Fruit fly (Drosophila melanogaster) whole organism, embryonic: ENCODE data around the gene CG11912.

Experiments
- Atf-2 ChIP-seq: fragments of 200-800 bp; sonication (Bioruptor generic); optimal IDR thresholded peaks from 2 replicates; lab custom pipeline; 2016; ENCODE audit warnings: missing biosample characterization, missing genetic modification characterization
- BEAF-32 ChIP-seq: fragments of 200-800 bp; sonication (Bioruptor generic); optimal IDR thresholded peaks from 3 replicates; lab custom pipeline; 2017; ENCODE audit warnings: missing biosample characterization, missing genetic modification characterization, mild to moderate bottlenecking, moderate library complexity, missing genetic modification reagents
- CG11504 ChIP-seq: fragments of 200-800 bp; sonication (Bioruptor generic); optimal IDR thresholded peaks from 3 replicates; lab custom pipeline; 2019; ENCODE audit warnings: missing biosample characterization, mild to moderate bottlenecking, missing genetic modification characterization, moderate library complexity
- CG12155 ChIP-seq: fragments of 200-800 bp; sonication (Bioruptor generic); optimal IDR thresholded peaks from 3 replicates; lab custom pipeline; 2016; ENCODE audit warnings: missing biosample characterization, missing genetic modification characterization
- CG1233 ChIP-seq: fragments of 200-800 bp; sonication (Bioruptor generic); optimal IDR thresholded peaks from 4 replicates; lab custom pipeline; 2018; ENCODE audit warnings: missing biosample characterization, mild to moderate bottlenecking, missing genetic modification characterization
- CG13424 ChIP-seq: fragments of 200-800 bp; sonication (Bioruptor generic); optimal IDR thresholded peaks from 2 replicates; lab custom pipeline; 2019; ENCODE audit warnings: missing biosample characterization, mild to moderate bottlenecking, missing genetic modification characterization, moderate library complexity
- CG14441 ChIP-seq: fragments of 200-800 bp; sonication (Bioruptor generic); IDR thresholded peaks from 2 replicates; pipeline ENCODE4 v1.3.6; 2022; ENCODE audit warnings: missing biosample characterization, missing genetic modification characterization
- CG15073 ChIP-seq: fragments of 200-800 bp; sonication (Bioruptor generic); optimal IDR thresholded peaks from 2 replicates; lab custom pipeline; 2016; ENCODE audit warnings: missing biosample characterization, missing genetic modification characterization
- CG1602 ChIP-seq: fragments of 200-800 bp; sonication (Bioruptor generic); optimal IDR thresholded peaks from 3 replicates; lab custom pipeline; 2016; ENCODE audit warnings: missing biosample characterization, missing genetic modification characterization
- CG1603 ChIP-seq: fragments of 200-800 bp; sonication (Bioruptor generic); optimal IDR thresholded peaks from 2 replicates; lab custom pipeline; 2019; ENCODE audit warnings: missing biosample characterization, mild to moderate bottlenecking, missing genetic modification characterization, moderate library complexity
- CG16815 ChIP-seq: fragments of 200-800 bp; sonication (Bioruptor generic); optimal IDR thresholded peaks from 3 replicates; lab custom pipeline; 2017; ENCODE audit warnings: missing biosample characterization, mild to moderate bottlenecking, missing genetic modification characterization
- CG17912 ChIP-seq: fragments of 200-800 bp; sonication (Bioruptor generic); optimal IDR thresholded peaks from 2 replicates; lab custom pipeline; 2018; ENCODE audit warnings: missing biosample characterization, mild to moderate bottlenecking, missing genetic modification characterization
- CG18599 ChIP-seq: fragments of 200-800 bp; sonication (Bioruptor generic); optimal IDR thresholded peaks from 3 replicates; lab custom pipeline; 2017; ENCODE audit warnings: missing biosample characterization, missing genetic modification characterization, mild to moderate bottlenecking, moderate library complexity, missing genetic modification reagents
- CG2678 ChIP-seq: fragments of 200-800 bp; sonication (Bioruptor generic); optimal IDR thresholded peaks from 3 replicates; lab custom pipeline; 2019; ENCODE audit warnings: missing biosample characterization, mild to moderate bottlenecking, missing genetic modification characterization, moderate library complexity
- CG2712 ChIP-seq: fragments of 200-800 bp; optimal IDR thresholded peaks from 3 replicates; lab custom pipeline; 2019; ENCODE audit warnings: missing biosample characterization, mild to moderate bottlenecking, missing genetic modification characterization, moderate library complexity
- CG4282 ChIP-seq: fragments of 200-800 bp; sonication (Bioruptor generic); optimal IDR thresholded peaks from 2 replicates; lab custom pipeline; 2016; ENCODE audit warnings: missing biosample characterization, missing genetic modification characterization
- CG7786 ChIP-seq: fragments of 200-800 bp; sonication (Bioruptor generic); optimal IDR thresholded peaks from 2 replicates; lab custom pipeline; 2016; ENCODE audit warnings: missing biosample characterization, missing genetic modification characterization
- CG8089 ChIP-seq: fragments of 200-800 bp; sonication (Bioruptor generic); optimal IDR thresholded peaks from 3 replicates; lab custom pipeline; 2016; ENCODE audit warnings: missing biosample characterization, missing genetic modification characterization
- CG8281 ChIP-seq: fragments of 200-800 bp; sonication (Bioruptor generic); optimal IDR thresholded peaks from 2 replicates; lab custom pipeline; 2018; ENCODE audit warnings: missing biosample characterization, mild to moderate bottlenecking, missing genetic modification characterization, moderate library complexity
- CG8944 ChIP-seq: fragments of 200-800 bp; sonication (Bioruptor generic); optimal IDR thresholded peaks from 3 replicates; lab custom pipeline; 2016; ENCODE audit warnings: missing biosample characterization, missing genetic modification characterization
- Dfd ChIP-seq, 2 experiments: fragments of >200 bp; optimal IDR thresholded peaks; 2 replicates each; lab custom pipeline; 2017; ENCODE audit warnings: missing biosample characterization in 2 of 2, missing genetic modification characterization in 2 of 2
- Fer3 ChIP-seq: fragments of 200-800 bp; sonication (Bioruptor generic); optimal IDR thresholded peaks from 2 replicates; lab custom pipeline; 2018; ENCODE audit warnings: missing biosample characterization, mild to moderate bottlenecking, missing genetic modification characterization, moderate library complexity
- Gsc ChIP-seq: fragments of 200-800 bp; sonication (Bioruptor generic); IDR thresholded peaks from 2 replicates; pipeline ENCODE4 v1.3.6; 2022; ENCODE audit warnings: missing biosample characterization, missing genetic modification characterization
- HLH4C ChIP-seq: fragments of 200-800 bp; sonication (Bioruptor generic); IDR thresholded peaks from 3 replicates; pipeline ENCODE4 v1.3.6; 2022; ENCODE audit warnings: missing biosample characterization, missing genetic modification characterization; ENCODE audit not compliant: partially characterized antibody
- HmgD ChIP-seq: fragments of 200-800 bp; sonication (Bioruptor generic); optimal IDR thresholded peaks from 3 replicates; lab custom pipeline; 2016; ENCODE audit warnings: missing biosample characterization, missing genetic modification characterization
- NC2α ChIP-seq: fragments of 200-800 bp; sonication (Bioruptor generic); optimal IDR thresholded peaks from 2 replicates; lab custom pipeline; 2016; ENCODE audit warnings: missing biosample characterization, missing genetic modification characterization
- Nf-YA ChIP-seq: fragments of 200-800 bp; sonication (Bioruptor generic); IDR thresholded peaks from 2 replicates; pipeline ENCODE4 v1.3.6; 2022; ENCODE audit warnings: missing biosample characterization, missing genetic modification characterization
- Opbp ChIP-seq: fragments of 200-800 bp; sonication (Bioruptor generic); IDR thresholded peaks from 3 replicates; pipeline ENCODE4 v1.3.6; 2022; ENCODE audit warnings: missing biosample characterization, missing genetic modification characterization; ENCODE audit not compliant: partially characterized antibody
- Pdp1 ChIP-seq, 2 experiments: fragments of 200-800 bp; sonication (Bioruptor generic); optimal IDR thresholded peaks; 3 replicates each; lab custom pipeline; 2016; ENCODE audit warnings: missing biosample characterization in 2 of 2, missing genetic modification characterization in 2 of 2, mild to moderate bottlenecking in 1 of 2, moderate library complexity in 1 of 2
- Spps ChIP-seq: fragments of 200-800 bp; sonication (Bioruptor generic); optimal IDR thresholded peaks from 2 replicates; lab custom pipeline; 2018; ENCODE audit warnings: missing biosample characterization, mild to moderate bottlenecking, missing genetic modification characterization
- Ssrp ChIP-seq: fragments of 200-800 bp; sonication (Bioruptor generic); optimal IDR thresholded peaks from 2 replicates; lab custom pipeline; 2018; ENCODE audit warnings: missing biosample characterization, mild to moderate bottlenecking, missing genetic modification characterization, moderate library complexity
- aop ChIP-seq: fragments of 200-800 bp; sonication (Bioruptor generic); IDR thresholded peaks from 2 replicates; pipeline ENCODE4 v1.3.6; 2022; ENCODE audit warnings: missing biosample characterization, missing genetic modification characterization
- ap ChIP-seq: fragments of 200-800 bp; sonication (Bioruptor generic); IDR thresholded peaks from 2 replicates; pipeline ENCODE4 v1.3.6; 2022; ENCODE audit warnings: missing biosample characterization, missing genetic modification characterization
- ato ChIP-seq: fragments of 200-800 bp; sonication (Bioruptor generic); IDR thresholded peaks from 2 replicates; pipeline ENCODE4 v1.3.6; 2022; ENCODE audit warnings: missing biosample characterization, missing genetic modification characterization; ENCODE audit not compliant: partially characterized antibody
- bigmax ChIP-seq: fragments of 200-800 bp; sonication (Bioruptor generic); optimal IDR thresholded peaks from 2 replicates; lab custom pipeline; 2018; ENCODE audit warnings: missing biosample characterization, mild to moderate bottlenecking, missing genetic modification characterization
- cad ChIP-seq: fragments of >200 bp; optimal IDR thresholded peaks from 2 replicates; lab custom pipeline; 2017; ENCODE audit warnings: missing biosample characterization, missing genetic modification characterization
- ci ChIP-seq: fragments of 200-800 bp; sonication (Bioruptor generic); IDR thresholded peaks from 3 replicates; pipeline ENCODE4 v1.3.6; 2022; ENCODE audit warnings: missing biosample characterization, missing genetic modification characterization
- crp ChIP-seq, 2 experiments: fragments of 200-800 bp; sonication (Bioruptor generic); optimal IDR thresholded peaks; 2 replicates in 1 of 2; 3 replicates in 1 of 2; lab custom pipeline; 2017; ENCODE audit warnings: missing biosample characterization in 2 of 2, missing genetic modification characterization in 2 of 2, mild to moderate bottlenecking in 1 of 2, moderate library complexity in 1 of 2
- dmrt11E ChIP-seq: fragments of 200-800 bp; sonication (Bioruptor generic); optimal IDR thresholded peaks from 3 replicates; lab custom pipeline; 2018; ENCODE audit warnings: missing biosample characterization, mild to moderate bottlenecking, missing genetic modification characterization, moderate library complexity
- ems ChIP-seq: fragments of 200-800 bp; sonication (Bioruptor generic); optimal IDR thresholded peaks from 3 replicates; lab custom pipeline; 2016; ENCODE audit warnings: missing biosample characterization, missing genetic modification characterization
- fru ChIP-seq: fragments of >200 bp; optimal IDR thresholded peaks from 2 replicates; lab custom pipeline; 2017
- hb ChIP-seq: fragments of 200-800 bp; sonication (Bioruptor generic); IDR thresholded peaks from 3 replicates; pipeline ENCODE4 v1.3.6; 2022; ENCODE audit warnings: missing biosample characterization, missing genetic modification characterization; ENCODE audit not compliant: partially characterized antibody
- ken ChIP-seq: fragments of 200-800 bp; sonication (Bioruptor generic); IDR thresholded peaks from 3 replicates; pipeline ENCODE4 v1.3.6; 2022; ENCODE audit warnings: missing biosample characterization, missing genetic modification characterization
- maf-S ChIP-seq: fragments of 200-800 bp; sonication (Bioruptor generic); optimal IDR thresholded peaks from 2 replicates; lab custom pipeline; 2016; ENCODE audit warnings: missing biosample characterization, missing genetic modification characterization
- sob ChIP-seq: fragments of 200-800 bp; sonication (Bioruptor generic); IDR thresholded peaks from 2 replicates; pipeline ENCODE4 v1.3.6; 2022; ENCODE audit warnings: missing biosample characterization, missing genetic modification characterization
- sqz ChIP-seq: fragments of 200-800 bp; sonication (Bioruptor generic); optimal IDR thresholded peaks from 3 replicates; lab custom pipeline; 2018; ENCODE audit warnings: missing biosample characterization, mild to moderate bottlenecking, missing genetic modification characterization
- ttk ChIP-seq: fragments of 200-800 bp; sonication (Bioruptor generic); IDR thresholded peaks from 2 replicates; pipeline ENCODE4 v2.1.2; 2022; ENCODE audit warnings: missing biosample characterization, missing genetic modification characterization
- twi ChIP-seq: fragments of 200-800 bp; optimal IDR thresholded peaks from 2 replicates; lab custom pipeline; 2019; ENCODE audit warnings: missing biosample characterization, mild to moderate bottlenecking, missing genetic modification characterization, moderate library complexity
- tx ChIP-seq: fragments of 200-800 bp; sonication (Bioruptor generic); optimal IDR thresholded peaks from 2 replicates; lab custom pipeline; 2016; ENCODE audit warnings: missing biosample characterization, missing genetic modification characterization
- unpg ChIP-seq: fragments of 200-800 bp; sonication (Bioruptor generic); optimal IDR thresholded peaks from 3 replicates; lab custom pipeline; 2018; ENCODE audit warnings: missing biosample characterization, mild to moderate bottlenecking, missing genetic modification characterization, moderate library complexity
- zfh2 ChIP-seq: fragments of 200-800 bp; sonication (Bioruptor generic); optimal IDR thresholded peaks from 2 replicates; lab custom pipeline; 2016; ENCODE audit warnings: missing biosample characterization, missing genetic modification characterization

Gene CG11912

dm6 chr2L:305646-306045 lies 13.4 kb downstream of the CG11912 start, which contains the start of gene Plc21C (continued):
- peak; percentile 33 for TF ChIP-seq zfh2
- TF ChIP-seq CG17912 (GFP tag; lab: Kevin White, UChicago) = no peak
- no peak for TF ChIP-seq sqz
- no peak for TF ChIP-seq CG7786
- 0 out of 3 replicates have a peak, but pooled peaks have one; percentile 23 for TF ChIP-seq HLH4C
- TF ChIP-seq tx (GFP tag; lab: Kevin White, UChicago) = peak; percentile 33
- no peak for TF ChIP-seq CG1233 (GFP tag; lab: Kevin White, UChicago)
- TF ChIP-seq CG8281 (tag; lab: Kevin White, UChicago) = no peak
- TF ChIP-seq CG4282 (GFP tag; lab: Kevin White, UChicago) = no peak
- TF ChIP-seq Pdp1 (GFP tag; optimal IDR thresholded peaks at IDR 0.05; lab: Kevin White, UChicago) = peak; percentile 50 to 67
- TF ChIP-seq CG2678 (tag; lab: Kevin White, UChicago) = peak; percentile 56
- TF ChIP-seq ato (GFP tag; lab: Robert Waterston, UW) = no peak
- TF ChIP-seq ttk (GFP tag; lab: Robert Waterston, UW) = no peak
- TF ChIP-seq Fer3 (tag; lab: Kevin White, UChicago) = peak; percentile 45
- no peak for TF ChIP-seq Gsc
- TF ChIP-seq CG1603 (tag; lab: Kevin White, UChicago) = peak; percentile 82
- no peak for TF ChIP-seq unpg (GFP tag; lab: Kevin White, UChicago)
- TF ChIP-seq CG16815 (GFP tag; lab: Kevin White, UChicago) = no peak
- peak; percentile 16 to 88 for TF ChIP-seq crp (GFP tag; optimal IDR thresholded peaks at IDR 0.05; lab: Kevin White, UChicago)
- no peak for TF ChIP-seq Ssrp (tag; lab: Kevin White, UChicago)
- no peak for TF ChIP-seq Nf-YA
- TF ChIP-seq CG8944 (GFP tag; lab: Kevin White, UChicago) = peak; percentile 42
- TF ChIP-seq hb (GFP tag; lab: Robert Waterston, UW) = no peak
- TF ChIP-seq twi (tag; lab: Kevin White, UChicago) = peak; percentile 32
- TF ChIP-seq CG14441 (GFP tag; lab: Robert Waterston, UW) = peak; percentile 48
- TF ChIP-seq CG13424 = peak; percentile 63
- TF ChIP-seq cad = no peak
- no peak for TF ChIP-seq fru (lab: Kevin White, UChicago)
- peak; percentile 91 for TF ChIP-seq CG12155
- no peak for TF ChIP-seq NC2α (GFP tag; lab: Kevin White, UChicago)
- no peak for TF ChIP-seq bigmax (GFP tag; lab: Kevin White, UChicago)
- TF ChIP-seq ems (GFP tag; lab: Kevin White, UChicago) = peak; percentile 53
- TF ChIP-seq sob = peak; percentile 36; the same call in 1 of the 2 replicates
- TF ChIP-seq Dfd (GFP tag; optimal IDR thresholded peaks at IDR 0.05; lab: Kevin White, UChicago) = no peak
- TF ChIP-seq maf-S = no peak
- TF ChIP-seq Opbp = peak; percentile 53; the same call in 2 of the 3 replicates
- no peak for TF ChIP-seq aop (GFP tag; lab: Robert Waterston, UW)
- TF ChIP-seq Spps = peak; percentile 24
- TF ChIP-seq CG18599 = peak; percentile 56
- TF ChIP-seq HmgD (GFP tag; lab: Kevin White, UChicago) = peak; percentile 61
- peak; percentile 65 for TF ChIP-seq CG11504 (tag; lab: Kevin White, UChicago)
- TF ChIP-seq ken (GFP tag; lab: Robert Waterston, UW) = no peak
- no peak for TF ChIP-seq CG15073
- no peak for TF ChIP-seq Atf-2
- no peak for TF ChIP-seq dmrt11E (tag; lab: Kevin White, UChicago)
- peak; percentile 38 for TF ChIP-seq CG1602 (GFP tag; lab: Kevin White, UChicago)
- peak; percentile 64 for TF ChIP-seq BEAF-32 (GFP tag; lab: Kevin White, UChicago)
- peak; percentile 60 for TF ChIP-seq CG2712
- 0 out of 3 replicates have a peak, but pooled peaks have one; percentile 16 for TF ChIP-seq ci (GFP tag; lab: Robert Waterston, UW)
- TF ChIP-seq ap (GFP tag; lab: Robert Waterston, UW) = no peak
- no peak for TF ChIP-seq CG8089 (GFP tag; lab: Kevin White, UChicago)
